Worm (Caenorhabditis elegans): Measurements from ENCODE around the gene F55C9.14.

ce11 chrV:19285921-19286320, 13.4 kb upstream of the F55C9.14 start:
- TF ChIP-seq nhr-77 (tag; optimal IDR thresholded peaks at IDR 0.05) (no peak), aly-2 (tag; optimal IDR thresholded peaks at IDR 0.05) (no peak), efl-1 (optimal IDR thresholded peaks at IDR 0.05) (no peak), efl-1 (GFP tag; optimal IDR thresholded peaks at IDR 0.05 in 1 of 2) (no peak), unc-98 (GFP tag; IDR thresholded peaks at IDR 0.05) (no peak)
